Worm (Caenorhabditis elegans) whole organism, dauer: ENCODE measurements around the gene alh-11.

ENCODE experiments used
- unc-62 ChIP-seq: sonication (generic microtip); optimal IDR thresholded peaks from 2 replicates; lab custom pipeline; 2017; ENCODE audit warnings: missing biosample characterization, missing genetic modification reagents, missing genetic modification characterization

alh-11 gene

DNA sequence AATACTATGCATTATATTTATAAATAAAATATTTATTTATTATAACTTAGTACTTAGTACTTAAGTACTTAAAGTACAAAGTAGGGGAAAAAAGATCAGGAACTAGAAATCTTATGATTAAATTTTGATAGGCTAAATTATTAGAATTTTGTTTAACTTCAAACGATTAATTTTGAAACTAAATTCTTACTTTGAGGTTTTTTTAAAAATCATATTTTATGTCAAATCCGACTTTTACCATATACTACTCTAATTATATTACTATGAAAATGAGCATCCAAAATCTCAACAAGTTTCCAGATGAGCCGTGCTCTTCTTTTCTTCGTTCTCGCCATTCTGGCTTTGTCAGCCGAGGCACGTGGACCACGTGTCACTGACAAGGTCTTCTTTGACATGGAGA, 5.6 kb downstream of the alh-11 start, which contains the start of gene cyn-6:
Gene cyn-6 (plus strand): TSS at position 301 of the 400 bp plus-strand sequence.
- TF ChIP-seq unc-62 (GFP tag; lab: Kevin White, UChicago) = no peak

DNA sequence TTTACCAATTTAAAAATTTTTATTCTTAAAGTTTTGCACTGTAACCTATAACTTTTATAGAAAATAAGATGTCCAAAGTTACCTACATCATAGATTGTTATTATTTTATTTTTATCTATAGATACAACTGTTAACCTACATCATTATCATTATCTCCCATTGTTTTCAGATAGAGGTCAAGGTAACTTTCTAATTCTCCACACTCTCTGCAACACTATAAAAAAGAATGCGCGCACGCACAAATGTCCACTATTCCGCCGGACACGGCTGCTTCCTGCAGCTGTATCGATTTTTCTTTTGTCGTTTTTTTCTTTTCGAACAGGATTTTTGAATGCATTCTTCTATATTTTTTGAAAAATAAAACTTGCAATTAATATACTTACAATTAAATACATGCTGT, 6.0 kb downstream of the alh-11 start:
- TF ChIP-seq unc-62 (GFP tag; lab: Kevin White, UChicago) = no peak

DNA sequence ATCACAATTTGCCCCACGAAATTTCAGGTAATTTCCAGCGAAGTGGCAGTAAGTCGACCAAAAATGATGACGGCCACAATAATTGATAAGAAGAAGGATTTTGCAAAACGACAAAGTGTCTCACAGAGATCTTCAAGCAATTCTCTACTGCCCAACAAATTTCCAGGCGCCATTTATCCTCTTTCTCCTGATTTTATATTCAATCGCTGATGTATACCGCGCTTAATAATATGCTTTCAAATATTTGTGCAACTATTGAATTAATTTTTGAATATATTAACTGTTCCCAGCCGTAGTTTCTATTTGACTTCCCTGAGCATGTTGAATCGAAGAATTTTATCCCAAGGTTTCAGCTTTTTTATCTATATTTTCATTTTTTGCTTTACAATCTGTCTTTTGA, 7.7 kb downstream of the alh-11 start, which contains the start of gene tpst-2:
Gene tpst-2 (plus strand): TSS at position 301 of the 400 bp plus-strand sequence.
- no peak for TF ChIP-seq unc-62 (GFP tag; lab: Kevin White, UChicago)

DNA sequence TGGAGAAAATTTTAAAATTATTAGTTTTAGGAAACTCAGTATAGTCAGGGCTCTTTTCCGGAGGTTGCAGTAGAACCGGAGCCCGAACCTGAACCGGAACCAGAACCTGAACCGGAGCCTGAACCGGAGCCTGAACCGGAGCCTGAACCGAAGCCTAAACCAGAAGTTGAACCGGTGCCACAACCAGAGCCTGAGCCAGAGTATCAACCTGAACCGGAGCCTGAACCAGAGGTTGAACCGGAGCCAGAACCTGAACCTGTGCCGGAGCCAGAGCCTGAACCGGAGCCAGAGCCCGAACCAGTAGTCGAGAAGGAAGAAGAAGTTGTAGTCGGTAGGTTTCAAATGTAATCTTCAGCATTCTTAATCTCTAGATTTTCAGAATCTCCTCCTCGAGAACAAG, 10.1 kb downstream of the alh-11 start:
- TF ChIP-seq unc-62 (GFP tag; lab: Kevin White, UChicago) = no peak

DNA sequence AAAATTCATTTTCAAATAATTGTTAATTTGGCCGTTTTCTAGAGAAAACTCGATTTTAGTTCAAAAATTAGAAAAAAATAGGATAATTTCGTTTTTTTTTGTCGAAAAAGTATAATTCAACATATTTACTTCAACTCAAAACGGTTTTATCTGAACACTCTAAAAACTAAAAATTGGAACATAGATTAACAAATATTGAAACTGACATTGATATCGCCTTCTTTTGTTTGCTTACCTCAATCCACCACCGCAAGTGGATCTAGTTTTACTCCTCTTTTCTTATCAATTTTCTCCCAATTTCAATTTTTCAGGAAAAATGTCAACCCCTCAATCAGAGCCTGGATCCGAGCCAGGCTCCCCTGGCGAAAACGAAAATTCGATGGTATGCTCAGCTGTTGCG, 13.8 kb downstream of the alh-11 start, which contains the start of gene ptl-1:
Gene ptl-1 (plus strand): TSS at position 301 of the 400 bp plus-strand sequence.
- no peak for TF ChIP-seq unc-62 (GFP tag; lab: Kevin White, UChicago)

DNA sequence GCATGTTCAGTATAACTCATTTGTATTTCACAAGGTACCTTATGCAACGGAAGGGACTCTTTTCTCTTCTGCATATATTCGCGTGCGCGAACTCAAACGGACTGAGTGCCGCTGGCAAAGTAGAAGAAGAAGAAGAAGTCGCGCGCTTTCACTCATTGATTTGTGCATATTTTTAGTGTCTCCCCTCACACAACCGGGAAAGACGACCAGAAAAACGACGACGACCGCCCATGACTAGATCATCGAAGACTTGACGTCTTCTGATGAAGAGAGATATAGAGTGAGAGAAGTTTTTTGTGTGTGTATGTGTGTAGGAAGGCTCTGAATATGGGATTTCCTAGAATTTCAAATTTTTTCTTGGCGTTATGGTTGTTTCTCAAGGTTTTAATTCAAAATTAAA, 14.3 kb downstream of the alh-11 start:
- no peak for TF ChIP-seq unc-62 (GFP tag; lab: Kevin White, UChicago)

DNA sequence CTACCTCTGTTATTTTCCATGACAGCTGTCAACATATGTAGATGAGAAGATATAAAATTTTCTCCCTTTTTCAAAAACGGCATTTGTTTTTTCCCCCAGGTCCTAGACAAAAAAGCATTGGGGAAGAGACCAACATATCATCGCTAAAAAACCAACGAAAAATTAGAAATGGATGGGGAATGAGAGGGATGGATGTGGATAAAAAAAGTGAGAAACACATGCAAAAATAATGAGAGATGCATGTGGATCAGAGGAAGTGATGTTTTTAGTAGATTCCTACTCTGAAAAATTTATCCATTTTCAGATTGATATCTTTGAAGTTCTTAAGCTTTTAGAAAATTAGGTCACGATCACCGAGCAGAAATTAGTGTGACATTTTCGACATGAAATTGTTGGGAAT, 16.2 kb downstream of the alh-11 start:
- no peak for TF ChIP-seq unc-62 (GFP tag; lab: Kevin White, UChicago)

DNA sequence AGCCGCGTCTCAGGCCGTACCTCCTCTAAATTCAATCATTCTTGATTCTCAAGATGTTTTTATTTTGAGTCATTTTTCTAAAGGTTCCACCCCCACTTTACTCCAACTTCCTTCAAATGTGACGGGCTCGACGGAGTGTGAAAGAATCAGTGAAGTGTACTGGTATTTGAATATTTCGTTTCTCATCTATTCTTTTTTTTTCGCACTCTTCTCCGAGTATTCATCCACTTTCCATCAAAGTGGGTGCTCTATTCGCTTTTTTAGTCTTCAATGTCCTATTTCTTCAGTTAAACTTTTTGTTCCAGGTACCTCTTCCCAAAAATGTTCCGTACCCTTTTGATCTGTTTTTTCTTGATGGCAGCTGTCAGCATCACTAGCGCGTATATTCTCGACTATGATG, 17.2 kb downstream of the alh-11 start, which contains the start of gene nlp-52:
Gene nlp-52 (plus strand): TSS at position 301 of the 400 bp plus-strand sequence.
- TF ChIP-seq unc-62 (GFP tag; lab: Kevin White, UChicago) = no peak

DNA sequence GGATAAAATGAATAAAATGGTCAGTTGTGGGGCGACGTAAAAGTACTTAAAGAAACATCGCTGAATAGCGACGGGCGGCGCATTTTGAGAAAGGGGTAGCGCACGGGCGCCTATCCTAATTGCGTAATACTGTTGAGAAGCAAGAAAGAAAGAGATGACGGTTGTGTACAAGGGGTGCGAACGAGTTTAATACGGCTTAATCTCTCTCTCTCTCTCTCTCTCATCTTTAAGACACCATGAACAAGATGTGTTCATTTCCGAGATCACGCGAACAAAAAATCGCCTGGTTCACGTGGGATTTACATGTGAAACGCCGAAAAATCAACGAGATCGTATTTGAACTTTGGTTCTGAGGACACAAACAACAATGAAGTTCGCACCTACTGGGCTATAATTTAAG, 19.0 kb downstream of the alh-11 start:
- no peak for TF ChIP-seq unc-62 (GFP tag; lab: Kevin White, UChicago)

DNA sequence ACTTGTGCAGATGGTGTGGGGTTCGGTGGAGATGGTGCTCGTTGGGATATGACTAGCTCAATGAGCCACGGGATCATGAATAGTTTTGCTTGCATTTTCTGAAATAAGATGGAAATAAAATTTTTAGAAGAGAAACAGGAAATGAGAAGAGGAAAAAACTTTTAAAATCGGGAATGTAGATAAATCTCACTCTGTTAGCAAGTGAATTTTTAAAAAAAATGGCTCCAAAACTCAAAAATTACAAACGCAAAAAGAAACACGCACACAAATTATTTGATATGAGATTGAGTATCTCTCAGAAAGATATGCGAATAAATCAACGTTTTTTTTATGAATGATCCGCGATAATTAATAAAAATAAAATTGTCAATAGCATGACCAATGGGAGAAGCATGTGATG, 20.7 kb downstream of the alh-11 start, which contains the start of gene T17H7.7:
Gene T17H7.7 (minus strand): TSS at position 101 of the 400 bp plus-strand sequence.
- TF ChIP-seq unc-62 (GFP tag; lab: Kevin White, UChicago) = no peak

DNA sequence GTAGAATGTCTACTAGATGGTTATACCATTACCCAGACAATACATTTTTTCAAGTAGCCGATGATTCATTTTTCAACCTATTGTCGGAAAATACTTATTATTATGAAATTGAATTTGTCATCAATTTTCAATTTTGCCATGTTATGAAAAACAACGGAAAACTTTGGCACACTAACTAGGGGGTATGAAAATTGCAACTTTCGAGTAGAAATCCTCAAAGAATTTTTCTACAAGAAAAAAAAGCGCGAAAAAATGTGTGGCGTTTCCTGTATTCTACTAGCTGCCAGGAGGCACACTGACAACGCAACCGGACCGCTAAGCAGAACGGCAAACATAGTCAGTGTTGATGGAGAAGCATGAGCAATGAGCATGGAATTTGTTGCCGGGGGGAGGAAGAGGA, 24.3 kb downstream of the alh-11 start:
- no peak for TF ChIP-seq unc-62 (GFP tag; lab: Kevin White, UChicago)

DNA sequence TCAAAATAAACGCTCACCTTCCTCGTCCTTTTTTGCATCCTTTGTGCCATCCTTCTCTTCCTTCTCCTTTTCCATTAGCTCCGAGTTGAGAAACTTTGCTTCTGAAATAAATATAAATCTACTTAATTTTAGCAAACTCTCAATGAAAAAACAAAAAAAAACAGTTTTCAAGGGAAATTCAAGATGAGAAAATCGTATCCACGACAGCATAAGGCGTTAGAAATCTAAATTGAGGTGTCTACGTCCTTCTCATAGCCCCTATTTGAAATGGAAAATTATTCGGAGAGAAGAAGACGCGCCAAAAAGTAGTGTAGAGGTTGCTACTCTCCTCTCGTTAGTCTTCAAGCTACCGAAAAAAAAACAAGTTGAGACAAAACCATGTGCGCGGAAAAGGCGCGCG, 26.3 kb downstream of the alh-11 start, which contains the start of gene pat-12:
Gene pat-12 (minus strand): TSS at position 101 of the 400 bp plus-strand sequence.
- TF ChIP-seq unc-62 (GFP tag; lab: Kevin White, UChicago) = no peak

DNA sequence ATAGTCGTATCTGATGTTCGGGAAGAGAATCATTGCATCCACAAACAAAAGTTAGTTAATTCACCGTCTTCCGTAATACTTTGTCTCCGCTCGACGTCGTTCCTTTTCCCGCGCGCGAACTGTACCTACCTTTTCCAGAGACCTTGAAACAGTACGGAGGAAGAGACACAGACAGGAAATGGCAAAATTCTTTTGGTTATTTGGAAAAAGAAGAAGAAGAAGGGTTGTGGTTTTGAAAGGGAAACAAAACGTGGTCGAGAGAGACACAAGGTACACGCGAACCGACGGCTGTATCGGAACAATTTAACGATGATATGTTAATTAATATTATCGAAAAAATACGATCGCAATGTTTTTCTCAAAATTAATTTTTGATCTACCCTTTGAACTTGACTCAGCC, 28.6 kb downstream of the alh-11 start:
- no peak for TF ChIP-seq unc-62 (GFP tag; lab: Kevin White, UChicago)

DNA sequence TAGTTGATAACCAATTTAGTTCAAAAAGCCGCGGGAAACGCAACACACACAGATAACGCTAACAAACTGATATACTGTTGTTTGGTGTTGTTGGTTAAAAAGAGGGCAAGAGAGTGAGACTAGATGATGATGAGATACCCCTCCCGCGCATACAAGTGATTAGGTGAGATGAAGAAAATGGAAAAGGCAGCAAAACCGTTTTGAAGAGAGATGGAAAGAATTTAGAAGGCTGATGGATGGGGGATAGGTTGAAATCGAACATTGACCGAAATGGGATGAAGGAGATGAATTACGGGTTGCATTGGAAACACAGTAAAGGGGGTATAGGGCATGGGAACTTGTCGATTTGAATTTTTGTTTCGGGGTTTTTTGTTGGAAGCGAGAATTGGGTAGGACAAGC, 29.9 kb downstream of the alh-11 start:
- no peak for TF ChIP-seq unc-62 (GFP tag; lab: Kevin White, UChicago)

DNA sequence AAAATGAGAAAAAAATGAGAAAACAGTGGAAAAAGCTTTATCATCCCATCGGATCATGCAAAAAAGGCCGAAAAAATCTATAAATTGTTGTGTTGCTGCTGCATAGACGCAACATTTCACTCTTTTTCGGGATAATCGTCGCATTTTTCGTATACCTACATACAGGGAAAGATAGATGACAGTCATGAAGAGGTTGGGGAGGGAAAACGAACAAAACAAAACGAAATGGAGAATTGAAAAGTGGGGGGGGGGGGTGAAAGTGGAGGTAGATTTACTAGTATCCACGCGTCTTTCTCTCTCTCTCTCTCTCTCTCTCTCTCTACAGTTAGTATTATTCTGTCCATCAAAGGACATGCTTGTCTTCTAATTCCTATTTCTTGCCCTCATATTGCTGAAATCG, 34.2 kb downstream of the alh-11 start:
- no peak for TF ChIP-seq unc-62 (GFP tag; lab: Kevin White, UChicago)

DNA sequence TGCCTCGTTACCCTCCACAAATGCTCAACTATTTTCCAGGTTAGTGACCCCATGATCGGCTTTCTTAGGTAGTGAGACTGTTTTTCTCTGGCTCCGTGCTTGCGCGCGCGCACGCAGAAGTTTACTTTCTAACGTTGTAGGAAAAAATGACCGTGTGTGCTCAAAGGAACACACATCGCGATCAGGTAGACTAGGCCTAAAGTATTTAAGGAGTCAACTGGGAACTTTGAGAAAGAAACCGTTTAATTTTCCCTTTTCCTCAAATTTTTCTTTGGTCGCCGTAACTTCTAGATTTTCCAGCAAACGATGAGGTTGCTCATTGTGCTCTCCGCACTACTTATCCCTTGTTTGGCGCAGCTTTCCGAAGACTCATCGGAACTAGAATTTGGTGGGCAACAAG, 38.3 kb downstream of the alh-11 start, which contains the start of gene idpp-1:
Gene idpp-1 (plus strand): TSS at position 301 of the 400 bp plus-strand sequence.
- no peak for TF ChIP-seq unc-62 (GFP tag; lab: Kevin White, UChicago)

DNA sequence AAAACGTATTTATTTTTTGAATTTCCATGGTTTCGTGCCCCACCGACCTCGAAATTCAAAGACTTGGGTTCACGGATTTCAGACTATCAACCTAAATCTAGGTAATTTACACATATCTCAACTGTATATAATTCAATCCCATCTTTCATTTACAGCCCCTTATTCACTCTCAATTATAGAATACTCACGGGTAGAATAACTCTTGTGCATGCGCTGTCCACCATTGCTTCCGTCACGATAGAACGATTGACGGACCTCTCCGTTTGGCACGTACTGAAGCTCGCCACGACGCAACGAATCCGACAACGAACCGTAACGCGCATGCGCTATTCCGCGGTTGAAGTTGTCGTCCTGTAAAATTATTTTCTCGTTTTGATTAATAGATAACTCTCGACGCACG, 50.0 kb downstream of the alh-11 start:
- no peak for TF ChIP-seq unc-62 (GFP tag; lab: Kevin White, UChicago)
